Fruit fly (Drosophila melanogaster) whole organism, pupa: ENCODE data around the gene CG14036.
A peak's percentile ranks its signal among the peaks of the same experiment; 100 is the strongest.

ENCODE experiments used
- CG10348 ChIP-seq: fragments of 200-800 bp; sonication (Bioruptor generic); IDR thresholded peaks from 2 replicates; pipeline ENCODE4 v1.3.6; 2022; ENCODE audit warnings: missing biosample characterization, missing genetic modification characterization
- CG12605 ChIP-seq: fragments of 200-800 bp; sonication (Bioruptor generic); IDR thresholded peaks from 2 replicates; pipeline ENCODE4 v1.3.6; 2022; ENCODE audit warnings: missing biosample characterization, missing genetic modification characterization
- CG13204 ChIP-seq: fragments of 200-800 bp; sonication (Bioruptor generic); optimal IDR thresholded peaks from 2 replicates; lab custom pipeline; 2018; ENCODE audit warnings: missing biosample characterization, mild to moderate bottlenecking, missing genetic modification characterization, moderate library complexity
- CG14655 ChIP-seq: fragments of 200-800 bp; sonication (Bioruptor generic); optimal IDR thresholded peaks from 3 replicates; lab custom pipeline; 2017; ENCODE audit warnings: mild to moderate bottlenecking, missing biosample characterization, missing genetic modification reagents, missing genetic modification characterization
- CG15710 ChIP-seq: fragments of 200-800 bp; sonication (Bioruptor generic); optimal IDR thresholded peaks from 2 replicates; lab custom pipeline; 2018; ENCODE audit warnings: missing biosample characterization, mild to moderate bottlenecking, missing genetic modification characterization, moderate library complexity
- CG17806 ChIP-seq: fragments of 200-800 bp; sonication (Bioruptor generic); optimal IDR thresholded peaks from 2 replicates; lab custom pipeline; 2018; ENCODE audit warnings: missing biosample characterization, mild to moderate bottlenecking, missing genetic modification characterization, moderate library complexity
- CG32121 ChIP-seq: fragments of 200-800 bp; sonication (Bioruptor generic); IDR thresholded peaks from 2 replicates; pipeline ENCODE4 v1.3.6; 2022; ENCODE audit warnings: missing biosample characterization, missing genetic modification characterization
- CG34367 ChIP-seq: fragments of 200-800 bp; sonication (Bioruptor generic); optimal IDR thresholded peaks from 2 replicates; lab custom pipeline; 2018; ENCODE audit warnings: missing biosample characterization, mild to moderate bottlenecking, missing genetic modification characterization
- CG4496 ChIP-seq: fragments of 200-800 bp; sonication (Bioruptor generic); IDR thresholded peaks from 3 replicates; pipeline ENCODE4 v1.3.6; 2022; ENCODE audit warnings: missing biosample characterization, missing genetic modification characterization
- CG8159 ChIP-seq: fragments of 200-800 bp; sonication (Bioruptor generic); optimal IDR thresholded peaks from 3 replicates; lab custom pipeline; 2018; ENCODE audit warnings: missing biosample characterization, mild to moderate bottlenecking, missing genetic modification characterization, moderate library complexity
- CG8301 ChIP-seq: fragments of 200-800 bp; sonication (Bioruptor generic); optimal IDR thresholded peaks from 2 replicates; lab custom pipeline; 2018; ENCODE audit warnings: missing biosample characterization, mild to moderate bottlenecking, missing genetic modification characterization
- CG9948 ChIP-seq: fragments of 200-800 bp; sonication (Bioruptor generic); optimal IDR thresholded peaks from 2 replicates; lab custom pipeline; 2018; ENCODE audit warnings: missing biosample characterization, mild to moderate bottlenecking, missing genetic modification characterization, moderate library complexity
- D1 ChIP-seq: fragments of 200-800 bp; sonication (Bioruptor generic); optimal IDR thresholded peaks from 2 replicates; lab custom pipeline; 2018; ENCODE audit warnings: missing biosample characterization, mild to moderate bottlenecking, missing genetic modification characterization, moderate library complexity
- EcR ChIP-seq: fragments of 200-800 bp; sonication (Bioruptor generic); optimal IDR thresholded peaks from 3 replicates; lab custom pipeline; 2019; ENCODE audit warnings: missing biosample characterization, missing genetic modification characterization, mild to moderate bottlenecking, moderate library complexity, missing genetic modification reagents
- Ets98B ChIP-seq: fragments of 200-800 bp; sonication (Bioruptor generic); IDR thresholded peaks from 2 replicates; pipeline ENCODE4 v1.3.6; 2022; ENCODE audit warnings: missing biosample characterization, missing genetic modification characterization
- Pif1A ChIP-seq: fragments of 200-800 bp; sonication (Bioruptor generic); optimal IDR thresholded peaks from 3 replicates; lab custom pipeline; 2016; ENCODE audit warnings: missing biosample characterization, missing genetic modification characterization
- Pif1B ChIP-seq: fragments of 200-800 bp; sonication (Bioruptor generic); optimal IDR thresholded peaks from 3 replicates; lab custom pipeline; 2016; ENCODE audit warnings: missing biosample characterization, missing genetic modification characterization
- Snoo ChIP-seq: fragments of 200-800 bp; sonication (Bioruptor generic); optimal IDR thresholded peaks from 3 replicates; lab custom pipeline; 2017; ENCODE audit warnings: missing biosample characterization, mild to moderate bottlenecking, missing genetic modification characterization, inconsistent platforms
- fd96Ca ChIP-seq: fragments of 200-800 bp; sonication (Bioruptor generic); IDR thresholded peaks from 3 replicates; pipeline ENCODE4 v1.3.6; 2022; ENCODE audit warnings: missing biosample characterization, missing genetic modification characterization
- gl ChIP-seq: fragments of 200-800 bp; sonication (Bioruptor generic); optimal IDR thresholded peaks from 2 replicates; lab custom pipeline; 2018; ENCODE audit warnings: missing biosample characterization, mild to moderate bottlenecking, missing genetic modification characterization

The CG14036 gene

DNA sequence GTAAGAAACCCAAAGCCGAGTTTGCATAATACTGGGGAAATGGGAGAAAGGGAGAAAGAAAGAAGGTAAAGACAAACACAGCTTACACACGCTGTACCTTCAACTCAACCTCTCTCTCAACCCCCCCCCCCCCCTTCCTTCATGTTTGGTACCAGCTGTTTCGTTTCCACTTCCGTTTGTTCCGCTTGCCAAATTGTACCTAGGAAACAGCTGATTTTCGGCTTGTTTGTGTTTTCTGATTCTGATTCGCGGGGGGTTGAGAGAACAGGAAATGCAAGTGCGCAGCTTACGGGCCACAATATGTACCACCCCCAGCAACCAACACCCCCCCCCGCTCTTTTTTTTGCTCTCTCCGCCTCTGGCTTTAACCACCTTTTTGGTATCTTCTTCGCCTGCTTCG, 9.1 kb upstream of the CG14036 start:
- TF ChIP-seq CG15710 (tag; lab: Kevin White, UChicago): no peak
- TF ChIP-seq Pif1A: no peak

DNA sequence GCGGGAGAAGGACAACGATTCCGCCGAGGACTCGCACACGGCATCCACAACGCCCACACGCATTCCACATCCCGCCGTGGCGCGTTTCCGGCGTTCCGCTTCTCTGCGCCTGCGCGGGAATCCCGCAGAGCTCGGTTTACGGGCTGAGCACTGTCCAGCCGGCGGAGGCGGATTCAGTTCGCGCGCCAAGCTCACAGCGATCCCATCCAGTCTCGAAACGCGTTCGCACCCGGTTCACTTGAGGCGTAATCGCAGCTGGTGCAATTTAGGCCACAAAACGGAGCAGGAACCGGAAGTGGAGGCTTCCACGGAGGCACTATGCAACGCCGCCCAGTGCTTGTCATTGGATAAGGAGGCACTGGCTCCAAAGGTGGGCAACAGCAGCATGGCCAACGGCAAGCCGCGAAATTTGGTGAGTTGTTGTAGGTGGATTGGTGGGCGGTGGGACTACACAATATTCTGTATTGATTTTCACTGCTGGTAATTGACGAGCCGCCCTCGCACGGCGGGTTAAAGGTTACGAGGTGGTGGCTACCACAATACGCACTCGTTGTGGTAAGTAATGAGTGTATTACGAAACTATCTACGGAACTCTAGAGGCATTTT, 8.1 kb upstream of the CG14036 start:
- TF ChIP-seq CG32121 (GFP tag; lab: Robert Waterston, UW) (0 out of 2 replicates have a peak, but pooled peaks have one; percentile 9), Pif1B (GFP tag; lab: Kevin White, UChicago) (no peak), Pif1A (no peak), D1 (no peak), CG8159 (tag; lab: Kevin White, UChicago) (no peak), gl (tag; lab: Kevin White, UChicago) (no peak), Ets98B (GFP tag; lab: Robert Waterston, UW) (no peak)

DNA sequence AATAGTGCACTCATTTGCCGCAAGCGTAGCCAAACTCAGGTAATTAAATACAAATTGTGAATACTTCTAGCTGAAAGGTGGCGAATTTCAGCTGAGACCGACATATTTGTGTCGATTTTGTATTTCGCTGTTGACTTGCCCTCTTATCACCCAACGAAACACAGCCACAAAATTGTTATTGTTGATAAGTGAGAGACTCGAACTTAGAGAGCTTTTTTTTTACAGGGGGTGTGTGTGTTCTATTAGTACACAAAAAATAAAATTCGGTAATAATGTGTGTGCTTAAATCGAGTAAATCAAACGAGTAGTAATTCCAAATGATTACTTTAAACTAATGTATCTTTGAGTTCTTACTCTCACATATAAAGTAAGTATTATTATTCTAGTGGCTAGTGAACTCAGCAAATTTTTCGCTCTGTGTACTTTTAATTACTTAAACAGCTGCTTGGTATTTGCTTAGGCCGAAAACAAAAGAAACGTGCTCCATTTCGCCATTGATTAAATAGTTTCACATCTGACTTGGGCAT, 6.2 kb upstream of the CG14036 start:
- TF ChIP-seq CG32121 (GFP tag; lab: Robert Waterston, UW) (no peak), Ets98B (GFP tag; lab: Robert Waterston, UW) (0 out of 2 replicates have a peak, but pooled peaks have one; percentile 15), CG4496 (GFP tag; lab: Robert Waterston, UW) (0 out of 3 replicates have a peak, but pooled peaks have one; percentile 34)

DNA sequence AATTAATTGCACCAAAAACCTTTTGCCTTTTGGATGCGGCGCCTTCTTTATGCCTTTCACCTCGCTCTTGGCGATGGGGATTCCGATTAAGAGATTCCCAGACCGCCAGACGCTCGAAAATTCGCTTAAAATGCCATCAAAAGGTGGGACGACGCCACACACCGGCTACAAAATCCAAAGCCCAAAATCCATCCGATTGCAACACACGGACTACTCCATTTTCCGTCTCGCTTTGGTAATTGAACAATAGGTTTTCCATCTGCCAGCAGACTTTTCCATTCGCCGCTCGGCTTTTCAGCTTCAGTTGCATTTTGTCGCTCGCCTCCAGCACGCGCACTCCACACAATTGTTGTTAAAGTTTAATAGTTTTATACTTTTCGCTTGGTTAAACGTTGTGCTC, 5.7 kb upstream of the CG14036 start, which contains the start of gene qtc:
Gene qtc, plus strand, starts transcription at position 301 of the 400 bp plus-strand sequence.
- TF ChIP-seq D1: no peak
- TF ChIP-seq Snoo (tag; lab: Kevin White, UChicago): no peak
- no peak for TF ChIP-seq fd96Ca
- TF ChIP-seq CG4496 (GFP tag; lab: Robert Waterston, UW): no peak
- TF ChIP-seq CG14655 (GFP tag; lab: Kevin White, UChicago): no peak
- TF ChIP-seq CG34367 (tag; lab: Kevin White, UChicago): no peak
- TF ChIP-seq CG9948: no peak
- TF ChIP-seq CG13204 (GFP tag; lab: Kevin White, UChicago): no peak
- no peak for TF ChIP-seq CG15710 (tag; lab: Kevin White, UChicago)
- TF ChIP-seq Ets98B (GFP tag; lab: Robert Waterston, UW): no peak
- TF ChIP-seq CG17806 (tag; lab: Kevin White, UChicago): no peak
- no peak for TF ChIP-seq EcR (GFP tag; lab: Kevin White, UChicago)
- TF ChIP-seq Pif1A: no peak

DNA sequence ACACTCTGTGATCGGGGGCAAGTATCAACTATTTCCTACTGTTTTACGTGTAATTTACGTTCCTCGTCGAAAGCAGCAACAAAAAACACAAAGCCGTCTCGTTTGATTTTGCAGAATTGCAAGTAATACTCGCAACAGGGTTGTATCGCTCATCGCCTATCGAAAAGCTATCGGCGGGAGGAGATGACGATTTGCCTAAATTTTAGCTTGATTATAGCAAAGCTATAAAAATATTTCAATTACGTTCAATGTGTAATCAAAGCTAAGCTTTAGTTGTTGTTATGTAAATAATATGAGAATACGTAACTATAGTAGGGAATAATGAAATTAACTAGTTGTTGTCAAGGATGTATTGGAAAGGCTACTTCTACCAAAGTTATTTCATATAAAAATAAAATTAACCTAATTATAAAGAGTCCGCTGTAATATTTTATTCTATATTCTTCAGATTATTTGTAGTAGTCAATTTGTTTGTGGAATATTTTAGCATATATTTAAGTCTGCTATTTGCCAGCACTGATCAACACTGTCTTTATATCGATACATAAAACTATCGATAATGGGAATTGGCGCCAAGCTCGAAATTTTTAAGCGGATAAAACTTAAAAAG, 4.9 kb upstream of the CG14036 start, which contains the start of gene Rpn11:
Gene Rpn11, minus strand, starts transcription at position 146 of the 610 bp plus-strand sequence.
- TF ChIP-seq CG15710 (tag; lab: Kevin White, UChicago) (peak; percentile 52), Snoo (tag; lab: Kevin White, UChicago) (peak; percentile 49), CG8301 (tag; lab: Kevin White, UChicago) (peak; percentile 39), Pif1A (no peak), CG17806 (tag; lab: Kevin White, UChicago) (peak; percentile 31), CG34367 (tag; lab: Kevin White, UChicago) (peak; percentile 43), CG8159 (tag; lab: Kevin White, UChicago) (peak; percentile 62), CG13204 (GFP tag; lab: Kevin White, UChicago) (no peak), CG4496 (GFP tag; lab: Robert Waterston, UW) (peak; percentile 40; the same call in 1 of the 3 replicates), CG14655 (GFP tag; lab: Kevin White, UChicago) (no peak), CG9948 (peak; percentile 41)

DNA sequence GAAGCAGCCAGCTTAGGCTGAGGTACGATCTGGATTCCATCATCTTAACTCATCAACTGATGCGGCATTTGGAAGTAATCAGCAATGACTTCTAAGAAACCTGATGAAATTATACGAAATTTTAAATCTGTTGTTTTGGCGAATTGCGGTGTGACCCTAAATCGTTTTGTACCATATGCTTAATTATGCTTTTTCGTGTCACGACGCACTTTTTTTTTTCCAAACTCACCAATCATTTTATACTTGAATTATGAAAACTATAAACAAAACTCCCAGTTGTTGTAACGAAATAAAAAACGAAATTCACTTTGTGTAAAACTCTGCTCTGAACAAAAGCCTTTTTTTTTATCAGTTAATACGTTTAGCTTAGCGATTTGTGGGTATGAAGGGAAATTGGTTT, 3.3 kb upstream of the CG14036 start, which contains the start of gene Nepl3:
Gene Nepl3, minus strand, starts transcription at position 155 of the 400 bp plus-strand sequence.
- TF ChIP-seq CG32121 (GFP tag; lab: Robert Waterston, UW) (no peak), CG17806 (tag; lab: Kevin White, UChicago) (no peak), CG4496 (GFP tag; lab: Robert Waterston, UW) (no peak), Snoo (tag; lab: Kevin White, UChicago) (no peak), CG10348 (no peak), Pif1A (no peak), CG8159 (tag; lab: Kevin White, UChicago) (no peak), CG34367 (tag; lab: Kevin White, UChicago) (no peak), CG8301 (tag; lab: Kevin White, UChicago) (no peak), Pif1B (GFP tag; lab: Kevin White, UChicago) (no peak), gl (tag; lab: Kevin White, UChicago) (no peak), EcR (GFP tag; lab: Kevin White, UChicago) (no peak), CG9948 (no peak), CG12605 (no peak), CG15710 (tag; lab: Kevin White, UChicago) (no peak), Ets98B (GFP tag; lab: Robert Waterston, UW) (no peak)
